Worm (Caenorhabditis elegans) whole organism, L4 larva: ENCODE results near the gene T22B2.5.

Experiments used
- Y5F2A.4 ChIP-seq: fragments of 200-800 bp; sonication (Bioruptor generic); optimal IDR thresholded peaks from 2 replicates; lab custom pipeline; 2018; ENCODE audit warnings: mild to moderate bottlenecking, missing genetic modification characterization, missing compliant biosample characterization
- aha-1 ChIP-seq: fragments of 150-350 bp; peaks from one replicate; lab custom pipeline; 2014; ENCODE audit warnings: missing biosample characterization, missing genetic modification characterization
- ceh-32 ChIP-seq: sonication (generic microtip); optimal IDR thresholded peaks from 2 replicates; lab custom pipeline; 2016; ENCODE audit warnings: mild to moderate bottlenecking, missing genetic modification characterization, missing compliant biosample characterization; ENCODE audit not compliant: poor library complexity
- daf-16 ChIP-seq, 3 experiments: sonication (generic microtip); optimal IDR thresholded peaks; 2 replicates each; lab custom pipeline; 2016 to 2017; ENCODE audit warnings: missing genetic modification characterization in 3 of 3, missing genetic modification reagents in 3 of 3, mild to moderate bottlenecking in 2 of 3, missing compliant biosample characterization in 2 of 3, missing biosample characterization in 1 of 3, moderate library complexity in 1 of 3
- dve-1 ChIP-seq: sonication (generic microtip); optimal IDR thresholded peaks from 2 replicates; lab custom pipeline; 2017; ENCODE audit warnings: antibody characterized with exemption, mild to moderate bottlenecking, missing genetic modification characterization, missing compliant biosample characterization; ENCODE audit not compliant: insufficient read depth
- lin-13 ChIP-seq: fragments of 150-350 bp; optimal IDR thresholded peaks from 2 replicates; lab custom pipeline; 2014; ENCODE audit warnings: missing biosample characterization, missing genetic modification reagents, missing genetic modification characterization
- lin-38 ChIP-seq: fragments of 200-800 bp; sonication (Bioruptor generic); IDR thresholded peaks from 2 replicates; pipeline ENCODE4 v1.3.6; 2022; ENCODE audit warnings: missing genetic modification reagents, missing genetic modification characterization, missing compliant biosample characterization
- pqm-1 ChIP-seq: sonication (generic microtip); optimal IDR thresholded peaks from 2 replicates; lab custom pipeline; 2017; ENCODE audit warnings: missing biosample characterization, missing genetic modification characterization
- unc-39 ChIP-seq: sonication (generic microtip); optimal IDR thresholded peaks from 2 replicates; lab custom pipeline; 2017; ENCODE audit warnings: missing biosample characterization, missing genetic modification characterization
- unc-62 ChIP-seq, 3 experiments: fragments of 150-350 bp in 1 of 3; sonication (generic microtip); optimal IDR thresholded peaks in 2 of 3; peaks in 1 of 3; 1 replicate in 1 of 3; 2 replicates in 2 of 3; lab custom pipeline; 2014 to 2017; ENCODE audit warnings: missing biosample characterization in 3 of 3, missing genetic modification characterization in 3 of 3, missing genetic modification reagents in 3 of 3, missing genotype in 1 of 3

The T22B2.5 gene

DNA sequence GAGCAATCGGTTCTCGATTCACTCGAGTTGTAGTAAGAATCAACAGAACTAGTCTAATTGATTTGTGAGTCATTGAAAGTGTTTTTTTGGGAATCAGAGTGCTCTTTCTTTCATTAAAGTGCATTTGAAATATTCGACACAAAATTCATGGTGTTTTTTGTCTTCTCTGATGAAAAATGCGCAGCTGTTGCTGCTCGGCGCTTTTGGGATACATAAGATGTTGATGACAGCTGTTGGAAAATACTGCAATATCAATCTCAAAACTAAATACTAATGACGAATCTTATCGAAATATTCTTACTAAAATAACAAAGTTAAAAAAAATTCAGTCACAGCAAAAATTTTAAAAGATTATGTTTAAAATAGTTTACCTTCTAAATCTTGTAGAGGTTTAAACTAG is 49.9 kb downstream of the T22B2.5 start:
- TF ChIP-seq daf-16 (GFP tag; optimal IDR thresholded peaks at IDR 0.05; lab: Kevin White, UChicago) (peak in 1 of 2 experiments; percentile 61), daf-16 (tag; optimal IDR thresholded peaks at IDR 0.05; lab: Kevin White, UChicago) (no peak), lin-38 (GFP tag; lab: Robert Waterston, UW) (no peak), ceh-32 (no peak), unc-39 (tag; lab: Kevin White, UChicago) (no peak), lin-13 (no peak), Y5F2A.4 (no peak)

DNA sequence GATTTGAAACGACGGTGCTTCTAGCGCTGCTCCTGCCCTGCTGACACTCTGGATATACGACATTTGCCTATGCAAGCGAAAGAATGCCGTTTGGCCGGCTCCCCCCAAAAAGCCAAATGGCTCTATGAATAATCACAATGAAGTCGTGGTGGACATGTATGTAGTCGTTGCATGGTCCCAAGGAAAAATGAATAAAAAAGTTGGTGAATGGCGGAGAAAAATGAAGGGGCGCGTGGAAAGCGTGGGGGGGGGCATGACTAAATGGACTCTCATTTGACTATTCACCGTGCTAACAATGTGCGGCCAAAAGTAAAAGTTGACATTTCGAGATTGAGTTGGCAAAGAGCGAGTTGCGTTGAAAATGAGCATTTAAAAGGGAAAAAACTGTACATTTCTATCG is 51.7 kb downstream of the T22B2.5 start:
- TF ChIP-seq unc-62 (GFP tag; optimal IDR thresholded peaks at IDR 0.05 in 1 of 2; lab: Kevin White, UChicago) (peak in 1 of 2 experiments; percentile 98), unc-62 (tag; optimal IDR thresholded peaks at IDR 0.05; lab: Kevin White, UChicago) (no peak), pqm-1 (no peak)

DNA sequence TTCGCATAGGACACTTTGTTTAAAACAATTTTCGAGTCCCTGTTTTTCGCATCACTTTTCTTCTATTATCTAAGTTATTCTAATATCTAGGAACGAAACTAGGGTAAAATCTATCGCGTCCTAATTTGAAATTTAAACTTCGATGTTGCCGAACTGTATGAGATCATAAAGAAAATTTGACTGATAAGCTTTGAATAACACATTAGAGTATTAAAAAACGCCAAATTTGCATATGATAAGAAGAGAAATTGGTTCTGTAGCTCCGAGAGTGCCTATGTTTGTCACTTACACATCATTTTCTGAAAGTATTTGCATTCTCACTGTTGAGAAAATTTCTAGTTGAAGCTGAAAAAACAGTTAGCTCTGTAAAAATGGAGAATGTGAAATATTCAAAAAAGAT is 52.8 kb downstream of the T22B2.5 start:
- TF ChIP-seq unc-62 (GFP tag; optimal IDR thresholded peaks at IDR 0.05 in 1 of 2; lab: Kevin White, UChicago) (no peak), unc-62 (tag; optimal IDR thresholded peaks at IDR 0.05; lab: Kevin White, UChicago) (no peak), dve-1 (tag; lab: Kevin White, UChicago) (peak; percentile 56), pqm-1 (peak; percentile 16), aha-1 (tag; lab: Kevin White, UChicago) (peak; percentile 27)
- TF ChIP-seq, all 104 proteins: peak for 3
